Worm (Caenorhabditis elegans) whole organism, L3 larva: ENCODE measurements around the gene R160.13.

ENCODE experiments used
- eor-1 ChIP-seq, 2 experiments: fragments of 150-350 bp; optimal IDR thresholded peaks; 2 replicates each; lab custom pipeline; 2014 to 2018; ENCODE audit warnings: missing biosample characterization in 2 of 2, missing genetic modification characterization in 2 of 2
- fos-1 ChIP-seq: fragments of 150-350 bp; optimal IDR thresholded peaks from 2 replicates; lab custom pipeline; 2014; ENCODE audit warnings: missing biosample characterization, missing genetic modification characterization
- lin-39 ChIP-seq: fragments of 150-350 bp; optimal IDR thresholded peaks from 2 replicates; lab custom pipeline; 2018; ENCODE audit warnings: missing biosample characterization, missing genetic modification reagents, missing genetic modification characterization
- nhr-12 ChIP-seq: fragments of 150-350 bp; optimal IDR thresholded peaks from 2 replicates; lab custom pipeline; 2014; ENCODE audit warnings: missing biosample characterization, missing genetic modification characterization
- pha-4 ChIP-seq: fragments of 150-350 bp; optimal IDR thresholded peaks from 2 replicates; lab custom pipeline; 2014; ENCODE audit warnings: missing biosample characterization, missing genetic modification reagents, missing genetic modification characterization
- skn-1 ChIP-seq: fragments of 150-350 bp; optimal IDR thresholded peaks from 2 replicates; lab custom pipeline; 2014; ENCODE audit warnings: missing biosample characterization, missing genetic modification characterization
- unc-39 ChIP-seq: sonication (generic microtip); optimal IDR thresholded peaks from 4 replicates; lab custom pipeline; 2017; ENCODE audit warnings: missing biosample characterization, missing genetic modification characterization
- unc-62 ChIP-seq: fragments of 150-350 bp; sonication (generic microtip); optimal IDR thresholded peaks from 4 replicates; lab custom pipeline; 2014; ENCODE audit warnings: missing biosample characterization, missing genetic modification reagents, missing genetic modification characterization
- ztf-11 ChIP-seq: fragments of 150-350 bp; optimal IDR thresholded peaks from 2 replicates; lab custom pipeline; 2014; ENCODE audit warnings: missing biosample characterization, missing genetic modification characterization

ce11 chrX:4377689-4378088, 6.4 kb upstream of the R160.13 start, which contains the start of gene R160.12:
- TF ChIP-seq pha-4 (tag; lab: Kevin White, UChicago) (no peak), lin-39 (tag; lab: Kevin White, UChicago) (no peak), ztf-11 (tag; lab: Kevin White, UChicago) (no peak), nhr-12 (tag; lab: Kevin White, UChicago) (no peak), fos-1 (no peak), skn-1 (tag; lab: Kevin White, UChicago) (no peak), unc-62 (no peak), eor-1 (tag; optimal IDR thresholded peaks at IDR 0.05; lab: Kevin White, UChicago) (no peak), unc-39 (tag; lab: Kevin White, UChicago) (no peak)
